Worm (Caenorhabditis elegans): ENCODE measurements around the gene cytb-5.1.

cytb-5.1 gene

DNA sequence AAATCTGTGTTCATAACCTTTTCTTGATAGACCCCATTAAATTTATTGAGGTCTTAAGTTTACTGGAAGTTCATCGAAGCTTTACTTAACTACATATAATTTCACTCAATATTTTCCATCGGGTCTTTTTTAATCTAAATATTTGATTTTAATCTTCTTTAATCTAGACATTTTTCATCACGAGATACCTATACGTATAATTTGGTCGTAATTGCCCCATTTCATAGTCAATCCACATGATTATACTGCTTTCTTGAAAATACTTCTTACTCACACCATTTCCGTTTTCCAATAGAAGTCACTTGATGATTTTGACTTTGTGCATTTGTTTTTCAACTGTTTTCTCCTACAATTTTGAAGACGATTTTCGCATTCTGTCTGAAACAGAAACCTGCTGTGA, 15.4 kb upstream of the cytb-5.1 start, which contains the start of gene irld-24:
Gene irld-24 (plus strand): TSS at position 301 of the 400 bp plus-strand sequence.
- no peak for TF ChIP-seq W03F9.2 (tag; optimal IDR thresholded peaks at IDR 0.05)
- no peak for TF ChIP-seq him-1 (tag; optimal IDR thresholded peaks at IDR 0.05)
- TF ChIP-seq dao-5 (tag; optimal IDR thresholded peaks at IDR 0.05) = no peak

ce11 chrX:13990680-13991079, 11.0 kb upstream of the cytb-5.1 start, which contains the start of gene C31E10.11:
TSS of gene C31E10.11 (minus strand) at chrX:13990780.
- no peak for TF ChIP-seq him-1 (tag; optimal IDR thresholded peaks at IDR 0.05)
- TF ChIP-seq W03F9.2 (tag; optimal IDR thresholded peaks at IDR 0.05) = no peak
- no peak for TF ChIP-seq dao-5 (tag; optimal IDR thresholded peaks at IDR 0.05)

- no peak for TF ChIP-seq dao-5 (tag; optimal IDR thresholded peaks at IDR 0.05)
- TF ChIP-seq him-1 (tag; optimal IDR thresholded peaks at IDR 0.05) = no peak
- TF ChIP-seq W03F9.2 (tag; optimal IDR thresholded peaks at IDR 0.05) = no peak
Measured at ce11 chrX:13995803-13996388, 5.8 kb upstream of the cytb-5.1 start, which contains the start of the genes C31E10.5 and C31E10.6. TSS of gene C31E10.5 (minus strand) at chrX:13995834. TSS of gene C31E10.6 (plus strand) at chrX:13996338.

DNA sequence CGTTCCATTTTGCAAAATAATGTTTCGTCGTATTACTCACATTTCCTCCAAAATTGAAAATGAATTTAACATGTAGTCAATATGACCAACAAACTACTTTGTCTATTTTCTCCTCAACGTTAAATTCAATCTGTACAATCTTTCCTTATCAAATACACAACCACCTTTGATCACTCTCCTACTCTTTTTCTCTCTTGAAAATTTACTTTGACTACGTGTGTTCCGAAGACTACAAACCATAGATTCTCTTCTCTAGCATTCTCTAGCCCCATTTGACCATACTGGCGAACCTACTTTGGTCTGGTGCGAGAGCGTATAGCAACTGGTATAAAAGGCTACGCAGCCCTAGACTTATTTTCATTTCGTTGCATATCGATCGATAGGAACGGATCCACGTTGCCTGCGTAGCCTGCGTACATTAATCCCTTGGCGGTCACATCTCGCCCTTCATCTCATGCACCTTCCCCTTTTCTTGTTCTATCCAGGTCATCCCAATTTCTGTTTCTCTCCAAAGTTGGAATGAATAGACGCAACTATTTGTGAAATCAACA, 1.5 kb upstream of the cytb-5.1 start:
- no peak for TF ChIP-seq W03F9.2 (tag; optimal IDR thresholded peaks at IDR 0.05)
- TF ChIP-seq him-1 (tag; optimal IDR thresholded peaks at IDR 0.05) = no peak
- no peak for TF ChIP-seq dao-5 (tag; optimal IDR thresholded peaks at IDR 0.05)

ce11 chrX:14002739-14003138, 1.0 kb downstream of the cytb-5.1 start:
- TF ChIP-seq dao-5 (tag; optimal IDR thresholded peaks at IDR 0.05) (no peak), him-1 (tag; optimal IDR thresholded peaks at IDR 0.05) (no peak), W03F9.2 (tag; optimal IDR thresholded peaks at IDR 0.05) (no peak)

DNA sequence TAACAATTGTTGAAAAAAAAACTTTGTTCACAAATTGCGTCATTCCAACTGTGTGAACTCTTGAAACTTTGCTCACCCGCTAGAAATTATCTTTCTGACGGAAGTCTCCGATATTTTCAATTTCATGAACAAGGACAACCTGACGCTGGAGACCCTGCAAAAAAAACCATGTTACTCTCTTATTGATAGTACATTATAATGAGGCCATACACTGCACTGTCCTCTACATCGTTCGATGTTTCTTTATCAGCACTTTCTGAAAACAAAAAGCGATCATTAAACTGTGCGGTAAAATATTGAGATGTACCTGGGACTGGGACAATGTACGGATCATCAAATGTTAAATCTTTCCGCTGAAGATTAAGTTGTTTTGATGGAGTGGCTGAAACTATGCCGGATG, 1.8 kb downstream of the cytb-5.1 start:
- TF ChIP-seq dao-5 (tag; optimal IDR thresholded peaks at IDR 0.05) (no peak), W03F9.2 (tag; optimal IDR thresholded peaks at IDR 0.05) (no peak), him-1 (tag; optimal IDR thresholded peaks at IDR 0.05) (no peak)

- TF ChIP-seq him-1 (tag; optimal IDR thresholded peaks at IDR 0.05) (no peak), W03F9.2 (tag; optimal IDR thresholded peaks at IDR 0.05) (no peak), dao-5 (tag; optimal IDR thresholded peaks at IDR 0.05) (no peak)
Measured at ce11 chrX:14008130-14008529, 6.4 kb downstream of the cytb-5.1 start.

DNA sequence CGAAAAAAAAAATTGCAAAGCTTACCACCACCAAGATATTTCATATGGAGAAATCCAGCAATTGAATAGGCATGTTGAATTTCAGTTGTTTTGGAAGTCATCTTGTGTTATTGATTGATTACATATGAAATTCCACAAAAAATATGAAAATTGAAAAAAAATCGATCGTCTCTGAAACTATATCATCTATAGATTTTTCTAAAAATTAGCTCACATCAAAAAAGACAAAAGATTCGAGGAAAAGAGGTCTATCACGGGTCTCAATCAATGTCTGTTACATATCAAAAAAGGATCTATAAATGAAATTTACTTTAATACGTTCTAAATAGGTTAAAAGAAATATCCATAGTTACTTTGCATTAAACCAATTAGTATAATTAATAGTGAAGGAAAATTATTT, 10.7 kb downstream of the cytb-5.1 start, which contains the start of gene tbc-19:
Gene tbc-19 (minus strand): TSS at position 101 of the 400 bp plus-strand sequence.
- TF ChIP-seq dao-5 (tag; optimal IDR thresholded peaks at IDR 0.05) (no peak), him-1 (tag; optimal IDR thresholded peaks at IDR 0.05) (no peak), W03F9.2 (tag; optimal IDR thresholded peaks at IDR 0.05) (no peak)

- TF ChIP-seq him-1 (tag; optimal IDR thresholded peaks at IDR 0.05) (no peak), W03F9.2 (tag; optimal IDR thresholded peaks at IDR 0.05) (no peak), dao-5 (tag; optimal IDR thresholded peaks at IDR 0.05) (no peak)
Measured at ce11 chrX:14015366-14015765, 13.6 kb downstream of the cytb-5.1 start, which contains the start of gene C04C11.25. TSS of gene C04C11.25 (minus strand) at chrX:14015466.

DNA sequence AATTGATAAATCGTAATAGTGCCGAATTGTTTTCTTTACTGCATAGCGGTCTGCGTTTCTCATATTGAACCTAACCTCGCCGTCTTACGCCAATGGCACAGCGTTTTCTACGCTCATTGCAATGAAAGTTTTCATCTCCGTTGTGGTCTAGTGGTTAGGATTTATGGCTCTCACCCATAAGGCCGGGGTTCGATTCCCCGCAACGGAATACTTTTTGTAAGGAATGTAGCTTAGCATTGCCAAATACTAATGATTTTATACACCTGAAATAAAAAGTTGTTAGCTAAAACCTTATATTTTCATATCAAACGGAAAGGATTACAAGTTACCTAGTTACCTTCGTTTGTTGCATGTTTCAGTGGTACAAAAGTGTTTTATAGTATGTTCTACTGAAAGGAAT, 14.1 kb downstream of the cytb-5.1 start:
- peak; percentile 73 for TF ChIP-seq dao-5 (tag; optimal IDR thresholded peaks at IDR 0.05)
- peak; percentile 59 for TF ChIP-seq W03F9.2 (tag; optimal IDR thresholded peaks at IDR 0.05)
- TF ChIP-seq him-1 (tag; optimal IDR thresholded peaks at IDR 0.05) = peak; percentile 95

- TF ChIP-seq dao-5 (tag; optimal IDR thresholded peaks at IDR 0.05) (no peak), W03F9.2 (tag; optimal IDR thresholded peaks at IDR 0.05) (no peak), him-1 (tag; optimal IDR thresholded peaks at IDR 0.05) (peak; percentile 82)
Measured at ce11 chrX:14016698-14017097, 15.0 kb downstream of the cytb-5.1 start.

DNA sequence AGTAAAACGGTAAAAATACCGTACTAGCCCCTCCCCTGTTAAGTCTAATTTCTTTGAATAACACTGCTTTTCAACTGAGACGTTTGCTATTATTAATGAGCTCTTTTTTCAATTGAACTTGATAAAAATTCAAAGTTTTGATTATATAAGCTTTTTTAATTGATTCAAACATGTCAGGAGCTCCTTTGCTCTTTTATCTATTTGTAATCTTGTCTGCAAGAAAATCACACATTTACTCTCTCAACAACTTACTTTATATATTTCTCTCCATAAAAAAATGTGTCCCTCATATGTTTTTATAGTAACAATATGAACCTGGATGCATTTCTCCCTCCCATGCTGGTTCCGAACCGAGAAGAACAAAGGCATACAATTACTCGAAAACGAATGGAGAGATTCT, 18.6 kb downstream of the cytb-5.1 start, which contains the start of gene C04C11.1:
Gene C04C11.1 (plus strand): TSS at position 301 of the 400 bp plus-strand sequence.
- TF ChIP-seq dao-5 (tag; optimal IDR thresholded peaks at IDR 0.05) (no peak), W03F9.2 (tag; optimal IDR thresholded peaks at IDR 0.05) (no peak), him-1 (tag; optimal IDR thresholded peaks at IDR 0.05) (no peak)

DNA sequence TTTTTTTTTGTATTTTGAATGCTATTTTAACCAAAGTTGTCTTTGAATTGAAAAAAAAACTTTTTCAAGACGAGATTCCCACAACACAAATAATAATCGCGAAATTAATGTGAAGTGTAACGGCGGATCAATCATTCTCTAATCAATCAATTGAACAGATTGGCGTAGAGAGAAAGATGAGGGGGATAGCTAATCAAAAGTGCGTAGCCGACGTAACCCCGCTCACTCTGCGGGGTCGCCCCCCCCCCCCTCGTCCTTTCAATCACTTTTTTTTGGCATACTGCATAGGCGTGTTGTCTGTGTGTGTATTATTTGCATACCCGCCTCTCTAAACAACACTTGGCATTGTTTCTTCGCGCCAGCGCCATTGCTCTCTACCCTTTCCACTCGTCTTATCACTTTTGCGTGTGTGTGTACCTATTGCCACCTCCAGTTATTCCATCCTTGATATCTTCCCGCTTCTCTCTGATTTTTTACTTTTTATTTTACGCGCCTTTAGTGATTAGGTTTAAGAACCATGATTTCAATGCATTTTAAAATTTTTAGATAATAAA, 22.8 kb downstream of the cytb-5.1 start:
- TF ChIP-seq W03F9.2 (tag; optimal IDR thresholded peaks at IDR 0.05) (no peak), dao-5 (tag; optimal IDR thresholded peaks at IDR 0.05) (no peak), him-1 (tag; optimal IDR thresholded peaks at IDR 0.05) (no peak)

DNA sequence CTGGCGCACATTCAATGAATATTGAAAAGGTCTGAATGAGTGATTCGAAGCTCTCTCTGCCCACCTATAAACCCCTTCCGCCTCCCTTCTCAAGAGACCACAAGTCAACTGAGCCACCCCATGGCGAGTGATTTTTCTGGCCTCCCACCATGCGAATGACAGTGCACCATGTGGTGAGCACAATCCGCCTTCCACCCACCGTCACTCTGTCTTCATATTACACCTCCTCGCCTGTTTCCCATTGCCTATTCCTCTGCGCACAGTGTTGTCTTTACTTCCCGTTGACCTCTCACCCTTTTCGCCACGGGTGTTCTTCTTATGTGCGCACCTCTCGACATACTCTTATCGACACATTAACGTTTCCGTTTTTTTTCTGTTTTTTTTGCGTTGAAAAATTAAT, 25.2 kb downstream of the cytb-5.1 start:
- no peak for TF ChIP-seq W03F9.2 (tag; optimal IDR thresholded peaks at IDR 0.05)
- no peak for TF ChIP-seq dao-5 (tag; optimal IDR thresholded peaks at IDR 0.05)
- no peak for TF ChIP-seq him-1 (tag; optimal IDR thresholded peaks at IDR 0.05)

All from whole organism, L4/young adult.